Worm (Caenorhabditis elegans): Measurements from ENCODE around the gene ham-2.
A peak's percentile ranks its signal among the peaks of the same experiment; 100 is the strongest.

The ham-2 gene

ce11 chrX:4523887-4524350 is 30.6 kb upstream of the ham-2 start, which contains the start of gene pdi-2 (continued):
- TF ChIP-seq F13H6.1 (tag; optimal IDR thresholded peaks at IDR 0.05) (peak; percentile 14), sox-4 (tag; optimal IDR thresholded peaks at IDR 0.05) (peak; percentile 49), pros-1 (tag; optimal IDR thresholded peaks at IDR 0.05) (peak; percentile 56), pha-2 (tag; optimal IDR thresholded peaks at IDR 0.05) (peak; percentile 18), pha-4 (tag; optimal IDR thresholded peaks at IDR 0.05) (no peak), ceh-6 (GFP tag; optimal IDR thresholded peaks at IDR 0.05) (peak; percentile 61), ahr-1 (tag; optimal IDR thresholded peaks at IDR 0.05) (peak; percentile 1), odd-2 (tag; optimal IDR thresholded peaks at IDR 0.05) (no peak), zip-5 (tag; optimal IDR thresholded peaks at IDR 0.05) (no peak)

ce11 chrX:4524844-4525243 is 29.6 kb upstream of the ham-2 start:
- TF ChIP-seq hlh-8 (tag; optimal IDR thresholded peaks at IDR 0.05) (no peak), hlh-30 (tag; optimal IDR thresholded peaks at IDR 0.05; ENCODE audit: insufficient read depth) (no peak), pqm-1 (tag; optimal IDR thresholded peaks at IDR 0.05) (no peak), unc-86 (tag; optimal IDR thresholded peaks at IDR 0.05) (no peak), ceh-24 (tag; optimal IDR thresholded peaks at IDR 0.05) (no peak), pat-9 (tag; optimal IDR thresholded peaks at IDR 0.05) (no peak), ref-2 (tag; optimal IDR thresholded peaks at IDR 0.05) (no peak), ets-4 (tag; optimal IDR thresholded peaks at IDR 0.05) (no peak), ceh-2 (tag; optimal IDR thresholded peaks at IDR 0.05) (no peak), dve-1 (tag; optimal IDR thresholded peaks at IDR 0.05) (no peak), lim-6 (tag; optimal IDR thresholded peaks at IDR 0.05) (no peak), nhr-11 (tag; optimal IDR thresholded peaks at IDR 0.05) (no peak), ztf-16 (tag; optimal IDR thresholded peaks at IDR 0.05) (no peak), pha-2 (tag; optimal IDR thresholded peaks at IDR 0.05) (no peak), C08G9.2 (tag; optimal IDR thresholded peaks at IDR 0.05) (no peak), C38D4.7 (GFP tag; optimal IDR thresholded peaks at IDR 0.05) (no peak), tbx-7 (tag; optimal IDR thresholded peaks at IDR 0.05) (no peak), K09A11.1 (tag; optimal IDR thresholded peaks at IDR 0.05; ENCODE audit: insufficient read depth) (no peak)

ce11 chrX:4526412-4526811 is 28.1 kb upstream of the ham-2 start:
- TF ChIP-seq ama-1 (optimal IDR thresholded peaks at IDR 0.05) = peak; percentile 43
- TF ChIP-seq T23F11.4 (GFP tag; optimal IDR thresholded peaks at IDR 0.05) = no peak

- no peak for TF ChIP-seq C38D4.7 (GFP tag; optimal IDR thresholded peaks at IDR 0.05)
- TF ChIP-seq nhr-232 (tag; optimal IDR thresholded peaks at IDR 0.05) = no peak
- TF ChIP-seq ttx-3 (tag; optimal IDR thresholded peaks at IDR 0.05) = no peak
- TF ChIP-seq nfya-1 (tag; optimal IDR thresholded peaks at IDR 0.05) = no peak
- no peak for TF ChIP-seq gmeb-2 (tag; optimal IDR thresholded peaks at IDR 0.05)
- TF ChIP-seq ceh-18 (tag; optimal IDR thresholded peaks at IDR 0.05) = no peak
- TF ChIP-seq ceh-14 (tag; optimal IDR thresholded peaks at IDR 0.05) = no peak
- TF ChIP-seq Y22D7AL.16 (tag; optimal IDR thresholded peaks at IDR 0.05) = no peak
- TF ChIP-seq sox-4 (tag; optimal IDR thresholded peaks at IDR 0.05) = no peak
- TF ChIP-seq pha-2 (tag; optimal IDR thresholded peaks at IDR 0.05) = no peak
- no peak for TF ChIP-seq ceh-22 (tag; optimal IDR thresholded peaks at IDR 0.05)
- TF ChIP-seq ama-1 (optimal IDR thresholded peaks at IDR 0.05) = no peak
- no peak for TF ChIP-seq ahr-1 (tag; optimal IDR thresholded peaks at IDR 0.05)
- TF ChIP-seq npax-4 (tag; optimal IDR thresholded peaks at IDR 0.05) = no peak
These were observed 25.6 kb upstream of the ham-2 start for ce11 chrX:4528905-4529304.
